Worm (Caenorhabditis elegans): ENCODE measurements around the gene lpr-3.

Gene lpr-3

ce11 chrX:11053615-11054014 is 3.6 kb upstream of the lpr-3 start, which contains the start of gene C09F12.2 (continued):
- no peak for TF ChIP-seq athp-1 (tag; optimal IDR thresholded peaks at IDR 0.05)

- TF ChIP-seq pbrm-1 (GFP tag; IDR thresholded peaks at IDR 0.05) (no peak), F10E7.11 (tag; optimal IDR thresholded peaks at IDR 0.05) (no peak), nfya-2 (GFP tag; IDR thresholded peaks at IDR 0.05) (no peak), attf-5 (GFP tag; optimal IDR thresholded peaks at IDR 0.05) (no peak), nhr-27 (tag; optimal IDR thresholded peaks at IDR 0.05) (no peak), ceh-100 (GFP tag; IDR thresholded peaks at IDR 0.05) (no peak), T07F8.4 (tag; optimal IDR thresholded peaks at IDR 0.05) (no peak), Y56A3A.18 (GFP tag; IDR thresholded peaks at IDR 0.05) (no peak)
Measured at ce11 chrX:11059744-11060143, 2.5 kb downstream of the lpr-3 start, which contains the start of gene lpr-6. Gene lpr-6, plus strand, starts transcription at chrX:11059994.

ce11 chrX:11060940-11061339 is 3.7 kb downstream of the lpr-3 start:
- no peak for TF ChIP-seq nfya-2 (GFP tag; IDR thresholded peaks at IDR 0.05)
- TF ChIP-seq Y95B8A.8 (GFP tag; IDR thresholded peaks at IDR 0.05) = no peak
- no peak for TF ChIP-seq nfya-1 (tag; optimal IDR thresholded peaks at IDR 0.05; ENCODE audit: borderline replicate concordance, insufficient read depth)
- TF ChIP-seq let-526 (GFP tag; IDR thresholded peaks at IDR 0.05) = no peak
- TF ChIP-seq repo-1 (tag; optimal IDR thresholded peaks at IDR 0.05) = no peak
- no peak for TF ChIP-seq attf-6 (GFP tag; IDR thresholded peaks at IDR 0.05)
- TF ChIP-seq hmg-20 (GFP tag; IDR thresholded peaks at IDR 0.05) = no peak

ce11 chrX:11061904-11062303 is 4.7 kb downstream of the lpr-3 start, which contains the start of gene lpr-5:
Gene lpr-5, plus strand, starts transcription at chrX:11062123.
- TF ChIP-seq F33H1.4 (GFP tag; IDR thresholded peaks at IDR 0.05) = no peak
- TF ChIP-seq repo-1 (tag; optimal IDR thresholded peaks at IDR 0.05) = no peak
- no peak for TF ChIP-seq nhr-179 (tag; optimal IDR thresholded peaks at IDR 0.05)
- no peak for TF ChIP-seq gei-17 (GFP tag; optimal IDR thresholded peaks at IDR 0.05)
- TF ChIP-seq hlh-26 (GFP tag; conservative IDR thresholded peaks at IDR 0.05) = no peak
- TF ChIP-seq lin-54 (GFP tag; optimal IDR thresholded peaks at IDR 0.05) = no peak
- TF ChIP-seq pha-4 (tag; optimal IDR thresholded peaks at IDR 0.05) = no peak
- TF ChIP-seq efl-1 (GFP tag; optimal IDR thresholded peaks at IDR 0.05) = no peak
- TF ChIP-seq nhr-27 (tag; optimal IDR thresholded peaks at IDR 0.05) = no peak
- TF ChIP-seq bed-2 (GFP tag; IDR thresholded peaks at IDR 0.05) = no peak
- TF ChIP-seq T26A5.8 (tag; optimal IDR thresholded peaks at IDR 0.05) = no peak
- no peak for TF ChIP-seq F57C9.4 (tag; optimal IDR thresholded peaks at IDR 0.05)
- TF ChIP-seq nfyb-1 (GFP tag; IDR thresholded peaks at IDR 0.05) = no peak
- TF ChIP-seq pbrm-1 (GFP tag; IDR thresholded peaks at IDR 0.05) = no peak

- TF ChIP-seq F57A8.1 (GFP tag; optimal IDR thresholded peaks at IDR 0.05) = no peak
- TF ChIP-seq dpff-1 (tag; optimal IDR thresholded peaks at IDR 0.05) = no peak
- no peak for TF ChIP-seq egl-18 (GFP tag; IDR thresholded peaks at IDR 0.05)
- no peak for TF ChIP-seq attf-3 (GFP tag; conservative IDR thresholded peaks at IDR 0.05)
- TF ChIP-seq ztf-3 (GFP tag; optimal IDR thresholded peaks at IDR 0.05) = no peak
- no peak for TF ChIP-seq snpc-1.1 (tag; optimal IDR thresholded peaks at IDR 0.05; ENCODE audit: insufficient read depth)
- no peak for TF ChIP-seq egl-44 (GFP tag; IDR thresholded peaks at IDR 0.05)
- no peak for TF ChIP-seq chd-7 (tag; optimal IDR thresholded peaks at IDR 0.05)
- TF ChIP-seq Y67H2A.10 (GFP tag; conservative IDR thresholded peaks at IDR 0.05) = no peak
- TF ChIP-seq attf-6 (GFP tag; IDR thresholded peaks at IDR 0.05) = no peak
- TF ChIP-seq Y79H2A.3 (GFP tag; conservative IDR thresholded peaks at IDR 0.05) = no peak
- TF ChIP-seq snpc-4 (GFP tag; optimal IDR thresholded peaks at IDR 0.05) = no peak
- TF ChIP-seq snpc-4 (tag; optimal IDR thresholded peaks at IDR 0.05) = no peak
Measured at ce11 chrX:11064799-11065198, 7.6 kb downstream of the lpr-3 start, which contains the start of gene lpr-4. Gene lpr-4, plus strand, starts transcription at chrX:11065126.
